Fruit fly (Drosophila melanogaster) whole organism, embryonic: ENCODE measurements around the gene Tusp.
A peak's percentile ranks its signal among the peaks of the same experiment; 100 is the strongest.

Experiments
- Antp ChIP-seq: fragments of 200-800 bp; sonication (Bioruptor generic); optimal IDR thresholded peaks from 3 replicates; lab custom pipeline; 2016; ENCODE audit warnings: missing biosample characterization, missing genetic modification characterization
- B-H2 ChIP-seq: fragments of 200-800 bp; sonication (Bioruptor generic); optimal IDR thresholded peaks from 2 replicates; lab custom pipeline; 2018; ENCODE audit warnings: missing biosample characterization, mild to moderate bottlenecking, missing genetic modification characterization
- BtbVII ChIP-seq: fragments of 200-800 bp; sonication (Bioruptor generic); optimal IDR thresholded peaks from 3 replicates; lab custom pipeline; 2017; ENCODE audit warnings: missing biosample characterization, mild to moderate bottlenecking, missing genetic modification characterization
- CG10366 ChIP-seq: fragments of 200-800 bp; sonication (Bioruptor generic); IDR thresholded peaks from 2 replicates; pipeline ENCODE4 v1.3.6; 2022; ENCODE audit warnings: missing biosample characterization, missing genetic modification characterization
- CG10565 ChIP-seq: fragments of 200-800 bp; sonication (Bioruptor generic); optimal IDR thresholded peaks from 3 replicates; lab custom pipeline; 2016; ENCODE audit warnings: missing biosample characterization, mild to moderate bottlenecking, missing genetic modification characterization
- CG11085 ChIP-seq: fragments of 200-800 bp; sonication (Bioruptor generic); IDR thresholded peaks from 2 replicates; pipeline ENCODE4 v1.3.6; 2022; ENCODE audit warnings: missing biosample characterization, missing genetic modification characterization
- CG11696 ChIP-seq: fragments of 200-800 bp; sonication (Bioruptor generic); IDR thresholded peaks from 2 replicates; pipeline ENCODE4 v1.3.6; 2022; ENCODE audit warnings: missing biosample characterization, missing genetic modification characterization
- CG12744 ChIP-seq: fragments of 200-800 bp; sonication (Bioruptor generic); optimal IDR thresholded peaks from 2 replicates; lab custom pipeline; 2016; ENCODE audit warnings: missing biosample characterization, missing genetic modification characterization
- CG12769 ChIP-seq: fragments of 200-800 bp; sonication (Bioruptor generic); optimal IDR thresholded peaks from 2 replicates; lab custom pipeline; 2019; ENCODE audit warnings: missing biosample characterization, mild to moderate bottlenecking, missing genetic modification characterization, moderate library complexity
- CG14965 ChIP-seq: fragments of 200-800 bp; sonication (Bioruptor generic); optimal IDR thresholded peaks from 2 replicates; lab custom pipeline; 2016; ENCODE audit warnings: missing biosample characterization, missing genetic modification characterization, borderline replicate concordance
- CG1529 ChIP-seq: fragments of 200-800 bp; sonication (Bioruptor generic); optimal IDR thresholded peaks from 3 replicates; lab custom pipeline; 2018; ENCODE audit warnings: missing biosample characterization, missing genetic modification characterization
- CG17612 ChIP-seq: fragments of 200-800 bp; sonication (Bioruptor generic); IDR thresholded peaks from 2 replicates; pipeline ENCODE4 v1.3.6; 2022; ENCODE audit warnings: missing biosample characterization, missing genetic modification characterization
- CG17802 ChIP-seq: fragments of 200-800 bp; sonication (Bioruptor generic); optimal IDR thresholded peaks from 2 replicates; lab custom pipeline; 2018; ENCODE audit warnings: missing biosample characterization, mild to moderate bottlenecking, missing genetic modification characterization, moderate library complexity
- CG18476 ChIP-seq: fragments of 200-800 bp; sonication (Bioruptor generic); optimal IDR thresholded peaks from 2 replicates; lab custom pipeline; 2016; ENCODE audit warnings: missing biosample characterization, mild to moderate bottlenecking, missing genetic modification characterization
- CG30403 ChIP-seq: fragments of 200-800 bp; sonication (Bioruptor generic); optimal IDR thresholded peaks from 3 replicates; lab custom pipeline; 2016; ENCODE audit warnings: missing biosample characterization, missing genetic modification characterization
- CG3065 ChIP-seq: fragments of 200-800 bp; sonication (Bioruptor generic); optimal IDR thresholded peaks from 2 replicates; lab custom pipeline; 2016; ENCODE audit warnings: missing biosample characterization, missing genetic modification characterization
- CG5180 ChIP-seq: fragments of 200-800 bp; sonication (Bioruptor generic); optimal IDR thresholded peaks from 3 replicates; lab custom pipeline; 2017; ENCODE audit warnings: missing biosample characterization, missing genetic modification characterization, mild to moderate bottlenecking, moderate library complexity, missing genetic modification reagents
- CG6654 ChIP-seq: fragments of 200-800 bp; sonication (Bioruptor generic); optimal IDR thresholded peaks from 2 replicates; lab custom pipeline; 2017; ENCODE audit warnings: missing biosample characterization, mild to moderate bottlenecking, missing genetic modification characterization
- CG9215 ChIP-seq: fragments of 200-800 bp; sonication (Bioruptor generic); IDR thresholded peaks from 2 replicates; pipeline ENCODE4 v1.3.6; 2022; ENCODE audit warnings: missing biosample characterization, missing genetic modification characterization
- CG9727 ChIP-seq: fragments of 200-800 bp; sonication (Bioruptor generic); optimal IDR thresholded peaks from 3 replicates; lab custom pipeline; 2017; ENCODE audit warnings: missing biosample characterization, mild to moderate bottlenecking, missing genetic modification characterization
- Deaf1 ChIP-seq: fragments of 200-800 bp; optimal IDR thresholded peaks from 3 replicates; lab custom pipeline; 2019; ENCODE audit warnings: missing biosample characterization, mild to moderate bottlenecking, missing genetic modification characterization, moderate library complexity
- Doc3 ChIP-seq: fragments of 200-800 bp; sonication (Bioruptor generic); IDR thresholded peaks from 3 replicates; pipeline ENCODE4 v1.3.6; 2022; ENCODE audit warnings: missing biosample characterization, missing genetic modification characterization; ENCODE audit not compliant: partially characterized antibody
- Dref ChIP-seq: fragments of 200-800 bp; sonication (Bioruptor generic); IDR thresholded peaks from 2 replicates; pipeline ENCODE4 v1.3.6; 2022; ENCODE audit warnings: missing biosample characterization, missing genetic modification characterization
- Ets65A ChIP-seq: fragments of 200-800 bp; sonication (Bioruptor generic); peaks from one replicate; lab custom pipeline; 2016; ENCODE audit warnings: missing biosample characterization, missing genetic modification characterization
- GATAe ChIP-seq: fragments of 200-800 bp; sonication (Bioruptor generic); conservative IDR thresholded peaks from 2 replicates; pipeline ENCODE4 v1.3.6; 2022; ENCODE audit warnings: missing biosample characterization, missing genetic modification characterization
- Hr3 ChIP-seq: fragments of 200-800 bp; sonication (Bioruptor generic); optimal IDR thresholded peaks from 3 replicates; lab custom pipeline; 2016; ENCODE audit warnings: missing biosample characterization, missing genetic modification characterization
- Med ChIP-seq: fragments of 200-800 bp; sonication (Bioruptor generic); peaks from one replicate; lab custom pipeline; 2016; ENCODE audit warnings: missing biosample characterization, missing genetic modification characterization, mild to moderate bottlenecking, inconsistent platforms, moderate library complexity
- Meics ChIP-seq: fragments of 200-800 bp; sonication (Bioruptor generic); optimal IDR thresholded peaks from 2 replicates; lab custom pipeline; 2017; ENCODE audit warnings: missing biosample characterization, mild to moderate bottlenecking, missing genetic modification characterization
- NFAT ChIP-seq: fragments of 200-800 bp; sonication (Bioruptor generic); IDR thresholded peaks from 2 replicates; pipeline ENCODE4 v1.3.6; 2022; ENCODE audit warnings: missing biosample characterization, missing genetic modification characterization
- PHDP ChIP-seq: fragments of 200-800 bp; sonication (Bioruptor generic); optimal IDR thresholded peaks from 3 replicates; lab custom pipeline; 2018; ENCODE audit warnings: missing biosample characterization, mild to moderate bottlenecking, missing genetic modification characterization, moderate library complexity
- Rx ChIP-seq: fragments of 200-800 bp; sonication (Bioruptor generic); IDR thresholded peaks from 2 replicates; pipeline ENCODE4 v1.3.6; 2022; ENCODE audit warnings: missing biosample characterization, missing genetic modification characterization
- amos ChIP-seq: fragments of 200-800 bp; sonication (Bioruptor generic); IDR thresholded peaks from 2 replicates; pipeline ENCODE4 v1.3.6; 2022; ENCODE audit warnings: missing biosample characterization, missing genetic modification characterization; ENCODE audit not compliant: partially characterized antibody
- ato ChIP-seq: fragments of 200-800 bp; sonication (Bioruptor generic); IDR thresholded peaks from 2 replicates; pipeline ENCODE4 v1.3.6; 2022; ENCODE audit warnings: missing biosample characterization, missing genetic modification characterization; ENCODE audit not compliant: partially characterized antibody
- bsh ChIP-seq, 2 experiments: fragments of 200-800 bp; sonication (Bioruptor generic); optimal IDR thresholded peaks; 2 replicates each; lab custom pipeline; 2017 to 2018; ENCODE audit warnings: mild to moderate bottlenecking in 2 of 2, missing biosample characterization in 2 of 2, missing genetic modification characterization in 2 of 2, moderate library complexity in 1 of 2
- cas ChIP-seq: fragments of 200-800 bp; sonication (Bioruptor generic); IDR thresholded peaks from 2 replicates; pipeline ENCODE4 v1.3.6; 2022; ENCODE audit warnings: missing biosample characterization, missing genetic modification characterization
- disco-r ChIP-seq: fragments of 200-800 bp; sonication (Bioruptor generic); optimal IDR thresholded peaks from 2 replicates; lab custom pipeline; 2016; ENCODE audit warnings: missing biosample characterization, missing genetic modification characterization
- exex ChIP-seq: fragments of 200-800 bp; sonication (Bioruptor generic); optimal IDR thresholded peaks from 4 replicates; lab custom pipeline; 2018; ENCODE audit warnings: missing biosample characterization, mild to moderate bottlenecking, missing genetic modification characterization, moderate library complexity
- gce ChIP-seq: fragments of 200-800 bp; sonication (Bioruptor generic); IDR thresholded peaks from 3 replicates; pipeline ENCODE4 v1.3.6; 2022; ENCODE audit warnings: missing biosample characterization, missing genetic modification characterization
- grau ChIP-seq: fragments of 200-800 bp; optimal IDR thresholded peaks from 3 replicates; lab custom pipeline; 2019; ENCODE audit warnings: missing biosample characterization, mild to moderate bottlenecking, missing genetic modification characterization, moderate library complexity
- hkb ChIP-seq, 2 experiments: fragments of 200-800 bp in 1 of 2; fragments of >200 bp in 1 of 2; sonication (Bioruptor generic) in 1 of 2; IDR thresholded peaks in 1 of 2; optimal IDR thresholded peaks in 1 of 2; 2 replicates each; pipeline versions ENCODE4 v1.3.6 to Lab custom; 2017 to 2022; ENCODE audit warnings: missing biosample characterization in 1 of 2, missing genetic modification characterization in 1 of 2
- inv ChIP-seq: fragments of 200-800 bp; sonication (Bioruptor generic); IDR thresholded peaks from 2 replicates; pipeline ENCODE4 v1.3.6; 2022; ENCODE audit warnings: missing biosample characterization, missing genetic modification characterization; ENCODE audit not compliant: partially characterized antibody
- nerfin-1 ChIP-seq: fragments of 200-800 bp; sonication (Bioruptor generic); optimal IDR thresholded peaks from 3 replicates; lab custom pipeline; 2019; ENCODE audit warnings: missing biosample characterization, mild to moderate bottlenecking, missing genetic modification characterization, moderate library complexity
- odd ChIP-seq: fragments of 200-800 bp; sonication (Bioruptor generic); optimal IDR thresholded peaks from 2 replicates; lab custom pipeline; 2017; ENCODE audit warnings: missing biosample characterization, mild to moderate bottlenecking, missing genetic modification characterization
- pan ChIP-seq, 4 experiments: fragments of >200 bp in 3 of 4; fragments of 200-800 bp in 1 of 4; sonication (Bioruptor generic) in 1 of 4; optimal IDR thresholded peaks in 3 of 4; IDR thresholded peaks in 1 of 4; 2 replicates each; pipeline versions ENCODE4 v1.3.6 to Lab custom; 2017 to 2022; ENCODE audit warnings: missing biosample characterization in 2 of 4, missing genetic modification characterization in 2 of 4, mixed read lengths in 1 of 4
- pb ChIP-seq: fragments of 200-800 bp; sonication (Bioruptor generic); optimal IDR thresholded peaks from 3 replicates; lab custom pipeline; 2016; ENCODE audit warnings: missing biosample characterization, missing genetic modification characterization
- tna ChIP-seq: fragments of 200-800 bp; sonication (Bioruptor generic); IDR thresholded peaks from 2 replicates; pipeline ENCODE4 v1.3.6; 2022; ENCODE audit warnings: missing biosample characterization, missing genetic modification characterization; ENCODE audit not compliant: partially characterized antibody
- toy ChIP-seq: fragments of 200-800 bp; sonication (Bioruptor generic); IDR thresholded peaks from 2 replicates; pipeline ENCODE4 v1.3.6; 2022; ENCODE audit warnings: missing biosample characterization, missing genetic modification characterization
- trh ChIP-seq: fragments of 200-800 bp; sonication (Bioruptor generic); optimal IDR thresholded peaks from 2 replicates; lab custom pipeline; 2016; ENCODE audit warnings: missing biosample characterization, missing genetic modification characterization
- zfh2 ChIP-seq: fragments of 200-800 bp; sonication (Bioruptor generic); optimal IDR thresholded peaks from 2 replicates; lab custom pipeline; 2016; ENCODE audit warnings: missing biosample characterization, missing genetic modification characterization

Tusp gene

dm6 chr3R:27569706-27570105 lies 38.0 kb upstream of the Tusp start (continued):
- TF ChIP-seq B-H2 (GFP tag; lab: Kevin White, UChicago), result no peak
- TF ChIP-seq CG5180, result peak; percentile 83
- TF ChIP-seq zfh2 (GFP tag; lab: Kevin White, UChicago), result peak; percentile 81
- TF ChIP-seq CG17802 (tag; lab: Kevin White, UChicago), result peak; percentile 44
- 0 out of 2 replicates have a peak, but pooled peaks have one; percentile 40 for TF ChIP-seq toy (GFP tag; lab: Robert Waterston, UW)
- TF ChIP-seq CG12769 (tag; lab: Kevin White, UChicago), result peak; percentile 85
- peak; percentile 92 for TF ChIP-seq Meics (GFP tag; lab: Kevin White, UChicago)
- TF ChIP-seq Med (GFP tag; lab: Kevin White, UChicago), result peak; percentile 99
- no peak for TF ChIP-seq CG3065 (GFP tag; lab: Kevin White, UChicago)
- peak; percentile 82 for TF ChIP-seq nerfin-1 (tag; lab: Kevin White, UChicago)
- TF ChIP-seq Doc3, result no peak
- peak; percentile 90 for TF ChIP-seq pb (GFP tag; lab: Kevin White, UChicago)
- peak; percentile 85; the same call in 1 of the 2 replicates for TF ChIP-seq CG10366
- TF ChIP-seq CG11085 (GFP tag; lab: Robert Waterston, UW), result peak; percentile 75
- peak; percentile 87 for TF ChIP-seq CG9727 (GFP tag; lab: Kevin White, UChicago)
- peak; percentile 67 for TF ChIP-seq CG14965
- TF ChIP-seq exex, result peak; percentile 68
- peak; percentile 64 for TF ChIP-seq cas
- TF ChIP-seq hkb (optimal IDR thresholded peaks at IDR 0.05; lab: Kevin White, UChicago), result no peak
- peak; percentile 94 for TF ChIP-seq hkb (GFP tag; IDR thresholded peaks at IDR 0.05; lab: Robert Waterston, UW)
- TF ChIP-seq CG6654 (GFP tag; lab: Kevin White, UChicago), result peak; percentile 44
- no peak for TF ChIP-seq inv (GFP tag; lab: Robert Waterston, UW)
- TF ChIP-seq BtbVII (GFP tag; lab: Kevin White, UChicago), result peak; percentile 88
- TF ChIP-seq PHDP, result peak; percentile 78
- peak; percentile 70; the same call in 1 of the 3 replicates for TF ChIP-seq gce
- TF ChIP-seq amos (GFP tag; lab: Robert Waterston, UW), result no peak
- TF ChIP-seq CG11696 (GFP tag; lab: Robert Waterston, UW), result peak; percentile 73
- TF ChIP-seq CG12744 (GFP tag; lab: Kevin White, UChicago), result peak; percentile 54
- peak; percentile 77 for TF ChIP-seq CG18476 (GFP tag; lab: Kevin White, UChicago)
- TF ChIP-seq tna (GFP tag; lab: Robert Waterston, UW), result no peak
- peak; percentile 41 to 57 for TF ChIP-seq bsh (GFP tag; optimal IDR thresholded peaks at IDR 0.05; lab: Kevin White, UChicago)
- peak; percentile 52 for TF ChIP-seq CG1529 (GFP tag; lab: Kevin White, UChicago)
- TF ChIP-seq Ets65A (GFP tag; lab: Kevin White, UChicago), result peak; percentile 99
- TF ChIP-seq Hr3 (GFP tag; lab: Kevin White, UChicago), result peak; percentile 70
- no peak for TF ChIP-seq disco-r (GFP tag; lab: Kevin White, UChicago)
- TF ChIP-seq Antp, result peak; percentile 87
- TF ChIP-seq CG30403 (GFP tag; lab: Kevin White, UChicago), result peak; percentile 84
- peak; percentile 77 for TF ChIP-seq CG9215
- TF ChIP-seq CG10565 (GFP tag; lab: Kevin White, UChicago), result peak; percentile 34
- TF ChIP-seq ato (GFP tag; lab: Robert Waterston, UW), result no peak
- no peak for TF ChIP-seq Dref
- TF ChIP-seq trh (GFP tag; lab: Kevin White, UChicago), result peak; percentile 45
- peak; percentile 84 for TF ChIP-seq Rx
- peak; percentile 64 for TF ChIP-seq odd (GFP tag; lab: Kevin White, UChicago)
- TF ChIP-seq grau (tag; lab: Kevin White, UChicago), result no peak
- TF ChIP-seq Deaf1, result no peak
- TF ChIP-seq pan (optimal IDR thresholded peaks at IDR 0.05; lab: Kevin White, UChicago), result no peak
- peak in 1 of 2 experiments; percentile 92 for TF ChIP-seq pan (GFP tag; optimal IDR thresholded peaks at IDR 0.05 in 1 of 2, IDR thresholded peaks at IDR 0.05 in 1 of 2)
- TF ChIP-seq CG17612, result peak; percentile 78
- peak; percentile 75 for TF ChIP-seq NFAT
- peak; percentile 58 for TF ChIP-seq GATAe
